Worm (Caenorhabditis elegans) whole organism, L4/young adult: ENCODE results near the gene grsp-3.

ENCODE experiments used
- W03F9.2 ChIP-seq: fragments of 150-350 bp; optimal IDR thresholded peaks from 2 replicates; lab custom pipeline; 2014; ENCODE audit warnings: missing biosample characterization, missing genetic modification characterization
- dao-5 ChIP-seq: sonication (generic microtip); optimal IDR thresholded peaks from 2 replicates; lab custom pipeline; 2016; ENCODE audit warnings: missing genotype, missing genetic modification characterization, moderate library complexity, missing compliant biosample characterization
- him-1 ChIP-seq: sonication (generic microtip); optimal IDR thresholded peaks from 2 replicates; lab custom pipeline; 2016; ENCODE audit warnings: missing genotype, missing genetic modification reagents, missing genetic modification characterization, missing compliant biosample characterization

grsp-3 gene

DNA sequence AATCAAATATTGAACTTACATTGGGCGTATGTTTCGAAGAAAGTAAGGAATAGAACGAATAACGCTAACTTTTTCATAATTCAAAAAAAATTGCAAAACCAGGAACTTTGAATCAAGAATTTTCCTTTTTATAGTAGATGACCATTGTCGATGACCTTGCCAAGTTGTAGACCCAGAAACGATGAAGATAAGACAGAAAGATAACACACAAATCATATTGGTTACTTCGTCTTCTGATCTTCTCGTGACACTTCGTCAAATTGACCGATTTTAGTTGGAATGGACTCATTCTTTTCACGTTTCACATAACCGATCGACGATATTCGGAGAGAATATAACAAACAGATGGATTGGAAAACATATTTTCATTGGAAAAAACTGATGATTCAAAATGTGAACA lies at the start of gene grsp-3:
Gene grsp-3, minus strand, starts transcription at position 149 of the 400 bp plus-strand sequence.
- TF ChIP-seq dao-5 (tag; lab: Kevin White, UChicago) (no peak), him-1 (tag; lab: Kevin White, UChicago) (no peak), W03F9.2 (no peak)

DNA sequence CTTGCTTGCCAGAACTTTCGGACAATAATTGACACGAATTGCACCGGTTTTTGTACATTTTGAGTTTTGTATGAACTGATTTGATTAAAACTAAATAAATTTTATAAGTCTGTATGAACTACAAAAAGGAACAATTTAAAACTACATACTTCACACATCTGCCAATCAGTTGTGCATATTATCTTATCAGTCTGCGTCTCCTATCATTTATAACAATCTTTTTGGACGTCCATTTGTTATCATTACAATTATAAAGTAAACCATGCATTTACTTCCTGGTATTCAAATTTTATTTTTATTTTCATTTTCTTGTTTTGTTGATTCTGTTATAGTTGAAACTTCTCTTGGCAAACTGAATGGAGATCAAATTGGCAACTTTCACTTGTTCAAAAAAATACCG lies 48.6 kb upstream of the grsp-3 start, which contains the start of gene cest-10:
Gene cest-10, plus strand, starts transcription at position 254 of the 400 bp plus-strand sequence.
- no peak for TF ChIP-seq him-1 (tag; lab: Kevin White, UChicago)
- no peak for TF ChIP-seq dao-5 (tag; lab: Kevin White, UChicago)
- TF ChIP-seq W03F9.2, result peak; percentile 6

DNA sequence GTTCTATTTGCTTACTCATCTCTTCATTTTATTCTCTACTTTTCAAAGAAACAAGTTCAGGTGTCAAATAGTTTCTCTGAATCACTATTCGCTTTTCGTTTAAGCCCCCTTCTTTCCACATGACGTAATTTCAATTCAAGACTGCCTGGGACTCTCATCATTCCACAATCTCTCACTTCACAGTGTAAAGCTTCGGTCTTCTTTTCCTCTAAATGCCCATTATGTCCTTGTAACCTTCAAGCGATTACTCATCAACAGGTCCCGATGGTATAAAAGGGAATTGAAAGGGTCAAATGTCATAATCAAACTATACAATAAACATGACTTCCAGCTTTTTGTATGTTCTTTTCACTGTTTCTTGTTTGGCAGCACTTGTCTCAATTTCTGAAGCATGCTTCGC lies 47.2 kb upstream of the grsp-3 start, which contains the start of gene C42D4.3:
Gene C42D4.3, plus strand, starts transcription at position 298 of the 400 bp plus-strand sequence.
- TF ChIP-seq dao-5 (tag; lab: Kevin White, UChicago) (no peak), W03F9.2 (no peak), him-1 (tag; lab: Kevin White, UChicago) (no peak)

DNA sequence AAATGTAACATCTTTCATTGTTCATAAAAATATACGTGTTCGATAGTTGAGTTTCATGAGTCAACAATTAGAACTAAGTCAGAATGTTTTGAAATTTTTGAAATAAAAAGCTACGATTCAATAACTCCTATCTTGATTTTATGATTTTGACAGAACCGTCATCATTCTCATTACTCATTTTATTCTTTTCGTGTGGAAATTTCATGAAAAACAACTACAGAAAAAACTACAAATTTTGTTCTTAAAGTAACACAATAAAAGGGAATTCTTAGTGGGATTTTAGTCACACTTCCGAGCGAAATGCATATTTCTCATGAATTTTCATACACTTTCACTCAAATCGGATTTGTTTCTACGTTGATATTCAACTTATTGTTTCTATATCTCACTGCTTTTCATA lies 45.2 kb upstream of the grsp-3 start, which contains the start of gene str-44:
Gene str-44, plus strand, starts transcription at position 301 of the 400 bp plus-strand sequence.
- TF ChIP-seq W03F9.2, result no peak
- no peak for TF ChIP-seq dao-5 (tag; lab: Kevin White, UChicago)
- TF ChIP-seq him-1 (tag; lab: Kevin White, UChicago), result no peak

DNA sequence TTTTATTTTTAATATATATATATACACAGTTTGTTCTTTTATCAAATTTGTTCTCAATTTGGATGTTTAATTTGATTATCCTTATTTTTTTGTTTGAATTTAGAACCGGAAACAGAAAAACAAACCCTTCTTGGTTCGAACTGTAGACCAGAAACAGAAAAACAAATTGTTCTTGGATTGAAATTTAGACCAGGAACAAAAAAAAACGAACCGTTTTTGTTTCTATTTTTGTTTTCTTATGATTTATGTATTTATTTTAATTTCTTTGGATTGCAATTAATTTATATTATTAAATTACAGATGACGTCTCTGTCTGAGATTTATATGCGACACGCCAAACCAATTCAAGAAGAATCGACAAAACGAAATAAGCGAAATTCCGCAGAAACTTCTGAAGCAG lies 43.6 kb upstream of the grsp-3 start, which contains the start of gene C42D4.19:
Gene C42D4.19, plus strand, starts transcription at position 301 of the 400 bp plus-strand sequence.
- no peak for TF ChIP-seq W03F9.2
- TF ChIP-seq him-1 (tag; lab: Kevin White, UChicago), result no peak
- no peak for TF ChIP-seq dao-5 (tag; lab: Kevin White, UChicago)

DNA sequence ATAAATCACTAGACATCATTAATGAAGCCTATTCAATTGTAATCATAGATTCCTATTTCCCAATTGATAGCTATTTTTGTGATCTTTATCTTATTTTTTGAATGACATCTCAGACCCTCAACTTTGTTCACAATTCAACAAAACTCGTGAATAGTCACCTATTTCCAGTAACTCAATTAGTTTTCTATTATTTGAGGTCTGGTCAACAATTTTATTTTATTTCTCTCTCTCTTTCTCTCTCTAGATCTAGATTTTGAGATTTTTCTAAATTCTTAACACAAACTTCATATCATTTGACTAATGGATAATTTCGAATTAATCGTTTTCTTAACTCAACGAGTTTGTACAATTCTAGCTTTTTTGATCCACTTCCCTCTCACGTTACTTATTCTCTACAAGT lies 41.8 kb upstream of the grsp-3 start, which contains the start of gene str-1:
Gene str-1, plus strand, starts transcription at position 301 of the 400 bp plus-strand sequence.
- no peak for TF ChIP-seq him-1 (tag; lab: Kevin White, UChicago)
- TF ChIP-seq dao-5 (tag; lab: Kevin White, UChicago), result no peak
- no peak for TF ChIP-seq W03F9.2

DNA sequence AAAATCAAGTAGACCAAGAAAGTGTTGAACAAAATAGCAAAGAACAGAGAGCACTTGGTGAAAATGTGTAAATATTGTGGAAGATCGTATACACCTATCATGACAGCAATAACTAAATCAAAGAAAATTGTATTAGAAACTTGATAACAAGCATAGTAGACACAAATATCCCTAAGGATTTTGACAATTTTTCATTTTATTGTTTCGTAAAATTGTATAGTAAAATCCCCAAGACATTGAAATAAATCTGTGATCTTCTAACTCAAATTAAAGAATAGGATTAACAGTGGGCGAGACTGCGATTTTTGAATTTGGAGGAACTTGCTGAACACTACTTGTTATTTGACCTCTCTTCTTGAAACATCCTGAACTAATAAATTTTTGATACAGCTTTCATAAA lies 39.5 kb upstream of the grsp-3 start, which contains the start of gene str-220:
Gene str-220, minus strand, starts transcription at position 101 of the 400 bp plus-strand sequence.
- TF ChIP-seq him-1 (tag; lab: Kevin White, UChicago) (no peak), dao-5 (tag; lab: Kevin White, UChicago) (no peak), W03F9.2 (no peak)

DNA sequence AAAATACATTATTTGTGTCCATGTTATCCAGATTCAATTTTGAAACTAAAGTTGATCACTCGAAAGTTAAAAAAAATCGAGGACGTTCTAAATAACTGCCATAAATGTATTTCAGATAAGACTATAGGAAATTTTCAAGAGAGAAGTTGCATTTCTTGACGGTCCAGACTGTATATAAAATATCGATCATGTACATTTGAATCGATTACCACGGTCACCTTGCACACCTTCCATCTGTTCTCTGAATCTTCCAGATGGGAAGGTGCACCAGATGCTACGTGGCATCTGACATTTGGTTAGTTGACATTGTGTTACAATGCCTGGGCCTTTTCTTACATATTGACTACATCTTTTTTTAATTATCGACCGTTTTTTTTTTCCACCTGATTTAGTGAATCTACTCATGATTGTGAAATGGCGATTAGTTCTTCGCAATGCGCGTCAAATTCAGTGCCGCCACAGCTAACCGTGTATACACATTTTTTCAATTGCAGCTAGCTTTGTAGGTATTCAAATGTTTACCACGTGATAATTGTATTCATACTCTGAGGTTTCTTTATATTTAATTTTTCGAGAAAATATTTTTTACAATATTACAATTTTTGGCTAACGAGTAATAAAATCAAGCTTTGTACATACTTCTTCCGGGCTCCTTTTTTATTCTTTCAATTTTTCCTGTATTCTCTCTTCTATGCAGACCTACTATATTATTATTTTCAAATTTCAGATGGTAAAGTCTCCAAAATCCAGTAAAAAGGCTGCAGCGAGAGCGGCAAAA lies 36.4 kb upstream of the grsp-3 start, which contains the start of gene skr-16:
Gene skr-16, plus strand, starts transcription at position 728 of the 778 bp plus-strand sequence.
- TF ChIP-seq him-1 (tag; lab: Kevin White, UChicago) (no peak), dao-5 (tag; lab: Kevin White, UChicago) (no peak), W03F9.2 (no peak)

DNA sequence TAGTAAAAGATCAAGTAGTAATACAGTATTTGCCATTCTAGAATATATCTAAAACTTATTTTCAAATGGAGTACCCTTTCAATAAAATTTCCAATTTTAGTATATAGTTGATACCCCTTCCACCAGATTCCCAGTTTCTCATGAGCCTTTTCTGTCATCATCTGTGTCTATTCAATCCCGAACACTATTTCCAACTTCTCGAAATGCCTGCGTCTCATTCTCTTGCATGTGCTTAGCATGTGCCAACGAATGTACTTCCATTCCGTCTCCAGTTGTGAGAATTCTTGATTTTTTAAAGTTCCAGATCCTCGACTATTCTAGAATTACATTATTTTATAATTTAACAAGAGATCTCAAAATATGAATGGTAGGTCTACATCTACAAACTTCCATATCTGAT lies 34.8 kb upstream of the grsp-3 start, which contains the start of gene C42D4.18:
Gene C42D4.18, plus strand, starts transcription at position 231 of the 400 bp plus-strand sequence.
- no peak for TF ChIP-seq dao-5 (tag; lab: Kevin White, UChicago)
- no peak for TF ChIP-seq him-1 (tag; lab: Kevin White, UChicago)
- TF ChIP-seq W03F9.2, result no peak

DNA sequence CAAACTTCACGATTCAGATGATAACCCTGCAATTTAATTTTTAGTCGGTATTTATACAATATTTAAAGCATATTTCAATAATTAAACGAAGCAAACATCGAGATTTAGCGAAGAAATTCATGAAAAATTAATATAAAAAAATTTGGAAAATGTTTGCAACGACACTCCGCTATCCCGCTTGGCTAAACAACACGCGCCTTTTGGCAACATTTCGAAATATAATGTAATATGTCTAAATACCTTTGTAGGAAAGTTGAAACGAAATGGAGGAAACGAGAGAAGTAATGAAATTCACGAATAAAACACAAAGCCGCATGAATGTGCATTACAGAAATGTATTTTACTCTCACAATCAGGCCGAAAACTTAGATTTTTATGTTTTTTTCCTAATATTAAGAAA lies 34.0 kb upstream of the grsp-3 start, which contains the start of gene rpc-1:
Gene rpc-1, minus strand, starts transcription at position 26 of the 400 bp plus-strand sequence.
- TF ChIP-seq dao-5 (tag; lab: Kevin White, UChicago) (no peak), him-1 (tag; lab: Kevin White, UChicago) (no peak), W03F9.2 (no peak)

DNA sequence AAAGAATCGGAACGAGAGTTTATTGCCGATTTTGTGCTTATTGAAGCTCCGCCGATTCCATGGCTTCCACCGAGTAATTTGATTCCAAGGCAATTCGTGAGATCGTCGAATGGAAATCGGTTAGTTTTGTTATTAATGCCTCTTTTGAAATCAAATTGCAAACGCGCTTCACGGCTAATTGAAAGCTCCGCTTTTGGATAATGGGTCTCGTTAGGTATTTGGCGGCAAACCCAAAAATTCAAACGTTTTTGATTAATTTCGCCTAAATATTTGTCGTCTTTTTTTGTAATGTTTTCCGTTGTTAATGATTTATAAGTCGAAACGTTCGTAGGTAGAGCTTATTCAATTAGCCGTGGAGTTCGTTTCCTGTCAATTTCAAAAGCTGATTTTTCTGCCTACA lies 27.9 kb upstream of the grsp-3 start:
- TF ChIP-seq W03F9.2 (no peak), him-1 (tag; lab: Kevin White, UChicago) (no peak), dao-5 (tag; lab: Kevin White, UChicago) (no peak)

DNA sequence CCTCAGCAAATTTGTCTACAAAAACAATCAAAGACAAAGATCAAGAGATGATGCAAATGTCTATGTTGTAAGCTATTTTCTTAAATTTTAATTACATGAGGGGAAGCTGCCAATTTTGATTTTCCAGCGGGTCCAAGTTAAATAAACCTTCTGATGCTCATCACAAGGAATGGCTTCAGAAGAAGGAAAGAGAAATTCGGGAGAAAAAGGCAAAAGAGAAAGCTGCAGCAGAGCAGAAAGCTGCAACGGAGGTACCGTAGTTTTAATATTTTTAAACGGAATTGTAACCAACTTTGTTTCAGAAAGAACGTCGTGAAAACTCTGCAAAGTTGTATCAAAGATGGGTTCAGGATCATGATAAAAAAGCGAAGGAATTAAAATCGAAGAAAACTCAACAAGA lies 26.4 kb upstream of the grsp-3 start:
- TF ChIP-seq him-1 (tag; lab: Kevin White, UChicago) (no peak), dao-5 (tag; lab: Kevin White, UChicago) (no peak), W03F9.2 (no peak)

DNA sequence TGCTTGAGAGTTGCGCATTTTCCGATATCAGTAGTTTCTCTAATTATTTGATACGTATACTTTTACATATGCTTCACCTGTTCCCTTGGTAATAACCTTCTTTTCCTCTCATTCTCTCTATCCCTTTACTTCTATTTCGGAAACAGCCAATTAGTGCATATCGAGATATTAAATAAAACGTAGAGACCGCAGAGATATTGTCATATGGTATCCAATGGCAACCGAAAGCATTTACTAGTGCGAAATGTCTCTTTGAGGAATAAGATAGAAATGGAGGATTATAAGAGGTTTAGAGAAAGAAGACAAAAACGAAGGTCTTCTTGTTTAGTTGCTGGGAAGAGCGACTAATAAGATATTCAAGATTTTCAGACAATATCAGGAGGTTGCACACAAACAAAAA lies 24.6 kb upstream of the grsp-3 start, which contains the start of gene maph-9:
Gene maph-9, plus strand, starts transcription at position 273 of the 400 bp plus-strand sequence.
- TF ChIP-seq him-1 (tag; lab: Kevin White, UChicago), result no peak
- no peak for TF ChIP-seq dao-5 (tag; lab: Kevin White, UChicago)
- no peak for TF ChIP-seq W03F9.2

DNA sequence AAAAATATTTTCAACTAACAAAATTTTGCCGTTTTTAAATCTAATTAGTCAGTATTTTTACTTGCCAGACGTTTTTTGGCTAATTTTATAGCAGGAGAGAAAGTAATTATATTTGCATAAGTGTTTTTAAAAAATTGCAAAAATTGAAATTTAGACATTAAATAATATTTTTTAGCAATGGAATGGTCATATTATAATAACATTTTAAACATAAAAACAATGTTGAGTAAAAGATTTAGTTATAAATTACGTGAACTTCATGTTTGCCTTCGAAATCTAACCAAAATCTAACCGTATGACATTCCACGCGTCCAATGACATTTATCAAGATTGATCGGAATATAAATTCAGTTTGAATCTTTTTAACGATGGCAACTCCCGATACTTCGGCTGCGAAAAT lies 22.6 kb upstream of the grsp-3 start, which contains the start of gene C34D4.2:
Gene C34D4.2, plus strand, starts transcription at position 301 of the 400 bp plus-strand sequence.
- TF ChIP-seq him-1 (tag; lab: Kevin White, UChicago) (no peak), dao-5 (tag; lab: Kevin White, UChicago) (no peak), W03F9.2 (no peak)
